Worm (Caenorhabditis elegans) whole organism, L1 larva: ENCODE results near the gene pals-23.
A peak's percentile ranks its signal among the peaks of the same experiment; 100 is the strongest.

Experiments used
- C04F5.9 ChIP-seq: sonication (generic microtip); optimal IDR thresholded peaks from 2 replicates; lab custom pipeline; 2016; ENCODE audit warnings: missing genetic modification characterization, missing compliant biosample characterization
- C16A3.4 ChIP-seq: fragments of 150-350 bp; optimal IDR thresholded peaks from 2 replicates; lab custom pipeline; 2014; ENCODE audit warnings: missing biosample characterization, missing genetic modification characterization
- C34B4.2 ChIP-seq: sonication (generic microtip); optimal IDR thresholded peaks from 2 replicates; lab custom pipeline; 2017; ENCODE audit warnings: mild to moderate bottlenecking, missing genetic modification characterization, missing compliant biosample characterization
- F16B12.6 ChIP-seq: fragments of 150-350 bp; optimal IDR thresholded peaks from 2 replicates; lab custom pipeline; 2014; ENCODE audit warnings: missing biosample characterization, missing genetic modification characterization
- Y116A8C.19 ChIP-seq: sonication (generic microtip); optimal IDR thresholded peaks from 2 replicates; lab custom pipeline; 2016; ENCODE audit warnings: missing compliant biosample characterization, missing genetic modification characterization, borderline replicate concordance
- ama-1 ChIP-seq: fragments of 150-350 bp; optimal IDR thresholded peaks from 2 replicates; lab custom pipeline; 2014
- ceh-88 ChIP-seq: fragments of 200-800 bp; sonication (Bioruptor generic); IDR thresholded peaks from 2 replicates; pipeline ENCODE4 v1.3.6; 2022; ENCODE audit warnings: missing genetic modification characterization, missing compliant biosample characterization
- ceh-90 ChIP-seq: sonication (generic microtip); optimal IDR thresholded peaks from 2 replicates; lab custom pipeline; 2016; ENCODE audit warnings: missing genetic modification characterization, missing compliant biosample characterization
- dpl-1 ChIP-seq, 3 experiments: fragments of 150-350 bp in 2 of 3; sonication (generic microtip) in 1 of 3; optimal IDR thresholded peaks; 2 replicates each; lab custom pipeline; 2014 to 2017; ENCODE audit warnings: missing biosample characterization in 3 of 3, missing genetic modification characterization in 3 of 3, missing genetic modification reagents in 3 of 3
- efl-3 ChIP-seq: fragments of 200-800 bp; sonication (Bioruptor generic); optimal IDR thresholded peaks from 2 replicates; lab custom pipeline; 2018; ENCODE audit warnings: mild to moderate bottlenecking, missing genetic modification characterization, missing compliant biosample characterization
- egl-13 ChIP-seq: sonication (generic microtip); optimal IDR thresholded peaks from 2 replicates; lab custom pipeline; 2016; ENCODE audit warnings: missing genotype, missing genetic modification reagents, missing genetic modification characterization, missing compliant biosample characterization
- egl-27 ChIP-seq, 2 experiments: fragments of 150-350 bp in 1 of 2; sonication (generic microtip); optimal IDR thresholded peaks; 3 replicates each; lab custom pipeline; 2017 to 2018; ENCODE audit warnings: missing biosample characterization in 2 of 2, missing genetic modification characterization in 2 of 2, missing genetic modification reagents in 2 of 2
- elt-3 ChIP-seq, 6 experiments: fragments of 150-350 bp in 1 of 6; sonication (generic microtip); optimal IDR thresholded peaks; 2 replicates each; lab custom pipeline; 2017 to 2018; ENCODE audit warnings: missing biosample characterization in 6 of 6, missing genetic modification characterization in 6 of 6, inconsistent platforms in 1 of 6
- ets-5 ChIP-seq: fragments of 200-800 bp; sonication (Bioruptor generic); IDR thresholded peaks from 2 replicates; pipeline ENCODE4 v1.3.6; 2022; ENCODE audit warnings: missing genetic modification characterization, missing compliant biosample characterization
- fos-1 ChIP-seq: fragments of 150-350 bp; optimal IDR thresholded peaks from 2 replicates; lab custom pipeline; 2014; ENCODE audit warnings: missing biosample characterization, missing genetic modification characterization
- grh-1 ChIP-seq: fragments of 200-800 bp; sonication (Bioruptor generic); IDR thresholded peaks from 2 replicates; pipeline ENCODE4 v1.3.6; 2022; ENCODE audit warnings: missing genetic modification reagents, missing genetic modification characterization, missing compliant biosample characterization
- hlh-4 ChIP-seq: sonication (generic microtip); optimal IDR thresholded peaks from 2 replicates; lab custom pipeline; 2016; ENCODE audit warnings: mild to moderate bottlenecking, missing genetic modification characterization, missing compliant biosample characterization
- irx-1 ChIP-seq: sonication (generic microtip); optimal IDR thresholded peaks from 2 replicates; lab custom pipeline; 2016; ENCODE audit warnings: missing genetic modification characterization, missing compliant biosample characterization
- isw-1 ChIP-seq: fragments of 200-800 bp; sonication (Bioruptor generic); IDR thresholded peaks from 2 replicates; pipeline ENCODE4 v1.3.6; 2022; ENCODE audit warnings: missing genetic modification characterization, missing compliant biosample characterization
- jun-1 ChIP-seq: fragments of 150-350 bp; optimal IDR thresholded peaks from 2 replicates; lab custom pipeline; 2014; ENCODE audit warnings: missing biosample characterization, missing genetic modification reagents, missing genetic modification characterization
- lin-13 ChIP-seq: fragments of 150-350 bp; optimal IDR thresholded peaks from 2 replicates; lab custom pipeline; 2014; ENCODE audit warnings: missing biosample characterization, missing genetic modification reagents, missing genetic modification characterization
- lin-14 ChIP-seq: fragments of 200-800 bp; sonication (Bioruptor generic); optimal IDR thresholded peaks from 2 replicates; lab custom pipeline; 2018; ENCODE audit warnings: mild to moderate bottlenecking, missing genetic modification characterization, moderate library complexity, missing compliant biosample characterization
- lin-15B ChIP-seq: fragments of 150-350 bp; sonication (generic microtip); optimal IDR thresholded peaks from 3 replicates; lab custom pipeline; 2014; ENCODE audit warnings: missing biosample characterization, missing genetic modification characterization
- lin-35 ChIP-seq, 2 experiments: fragments of 150-350 bp; optimal IDR thresholded peaks; 2 replicates each; lab custom pipeline; 2014; ENCODE audit warnings: missing biosample characterization in 2 of 2, missing genetic modification characterization in 2 of 2, missing genetic modification reagents in 2 of 2
- lin-39 ChIP-seq: fragments of 150-350 bp; optimal IDR thresholded peaks from 2 replicates; lab custom pipeline; 2014; ENCODE audit warnings: missing biosample characterization, missing genetic modification reagents, missing genetic modification characterization
- lir-3 ChIP-seq: sonication (generic microtip); optimal IDR thresholded peaks from 2 replicates; lab custom pipeline; 2016; ENCODE audit warnings: mild to moderate bottlenecking, missing genetic modification characterization, moderate library complexity, missing compliant biosample characterization; ENCODE audit not compliant: poor library complexity
- lsy-2 ChIP-seq, 2 experiments: fragments of 150-350 bp; optimal IDR thresholded peaks; 2 replicates each; lab custom pipeline; 2014; ENCODE audit warnings: missing biosample characterization in 2 of 2, missing genetic modification characterization in 2 of 2
- mab-9 ChIP-seq: fragments of 200-800 bp; sonication (Bioruptor generic); IDR thresholded peaks from 2 replicates; pipeline ENCODE4 v1.3.6; 2022; ENCODE audit warnings: missing genetic modification reagents, missing genetic modification characterization, missing compliant biosample characterization
- mef-2 ChIP-seq: fragments of 150-350 bp; optimal IDR thresholded peaks from 2 replicates; lab custom pipeline; 2014; ENCODE audit warnings: missing biosample characterization, missing genetic modification characterization
- nhr-11 ChIP-seq: fragments of 150-350 bp; optimal IDR thresholded peaks from 2 replicates; lab custom pipeline; 2014; ENCODE audit warnings: missing biosample characterization, missing genetic modification characterization
- nhr-12 ChIP-seq: sonication (generic microtip); optimal IDR thresholded peaks from 2 replicates; lab custom pipeline; 2017; ENCODE audit warnings: missing biosample characterization, missing genetic modification characterization
- nhr-19 ChIP-seq: fragments of 200-800 bp; sonication (Bioruptor generic); conservative IDR thresholded peaks from 2 replicates; pipeline ENCODE4 v1.3.6; 2022; ENCODE audit warnings: missing genetic modification characterization, missing compliant biosample characterization
- nhr-20 ChIP-seq: sonication (generic microtip); optimal IDR thresholded peaks from 2 replicates; lab custom pipeline; 2016; ENCODE audit warnings: mild to moderate bottlenecking, missing genetic modification characterization, missing compliant biosample characterization
- nhr-237 ChIP-seq: fragments of 150-350 bp; optimal IDR thresholded peaks from 2 replicates; lab custom pipeline; 2014; ENCODE audit warnings: missing biosample characterization, missing genetic modification characterization
- nhr-47 ChIP-seq: sonication (generic microtip); optimal IDR thresholded peaks from 2 replicates; lab custom pipeline; 2016; ENCODE audit warnings: mild to moderate bottlenecking, missing genetic modification characterization, moderate library complexity, missing compliant biosample characterization
- nhr-76 ChIP-seq: sonication (generic microtip); optimal IDR thresholded peaks from 2 replicates; lab custom pipeline; 2017; ENCODE audit warnings: missing biosample characterization, missing genetic modification characterization
- pqm-1 ChIP-seq: sonication (generic microtip); optimal IDR thresholded peaks from 3 replicates; lab custom pipeline; 2017; ENCODE audit warnings: missing biosample characterization, missing genetic modification characterization
- rnt-1 ChIP-seq: sonication (generic microtip); optimal IDR thresholded peaks from 2 replicates; lab custom pipeline; 2016; ENCODE audit warnings: mild to moderate bottlenecking, missing genetic modification characterization, moderate library complexity, missing compliant biosample characterization
- skn-1 ChIP-seq: fragments of 150-350 bp; optimal IDR thresholded peaks from 2 replicates; lab custom pipeline; 2014; ENCODE audit warnings: missing biosample characterization, missing genetic modification characterization
- snpc-4 ChIP-seq: fragments of 150-350 bp; optimal IDR thresholded peaks from 2 replicates; lab custom pipeline; 2014; ENCODE audit warnings: missing biosample characterization, missing genetic modification characterization
- swsn-7 ChIP-seq: sonication (generic microtip); optimal IDR thresholded peaks from 2 replicates; lab custom pipeline; 2016; ENCODE audit warnings: missing genetic modification characterization, missing compliant biosample characterization
- tbx-2 ChIP-seq: sonication (generic microtip); optimal IDR thresholded peaks from 2 replicates; lab custom pipeline; 2016; ENCODE audit warnings: missing genetic modification characterization, missing compliant biosample characterization
- tlp-1 ChIP-seq: fragments of 150-350 bp; optimal IDR thresholded peaks from 2 replicates; lab custom pipeline; 2014; ENCODE audit warnings: missing biosample characterization, missing genetic modification characterization
- unc-30 ChIP-seq: sonication (generic microtip); optimal IDR thresholded peaks from 2 replicates; lab custom pipeline; 2017; ENCODE audit warnings: missing biosample characterization, missing genetic modification characterization
- unc-62 ChIP-seq: fragments of 150-350 bp; optimal IDR thresholded peaks from 2 replicates; lab custom pipeline; 2014; ENCODE audit warnings: missing biosample characterization, missing genetic modification reagents, missing genetic modification characterization
- unc-86 ChIP-seq: sonication (generic microtip); optimal IDR thresholded peaks from 2 replicates; lab custom pipeline; 2016; ENCODE audit warnings: missing genetic modification characterization, missing compliant biosample characterization
- unc-98 ChIP-seq: fragments of 200-800 bp; sonication (Bioruptor generic); IDR thresholded peaks from 2 replicates; pipeline ENCODE4 v1.3.6; 2022; ENCODE audit warnings: missing genetic modification characterization, missing compliant biosample characterization
- vab-15 ChIP-seq: sonication (generic microtip); optimal IDR thresholded peaks from 2 replicates; lab custom pipeline; 2017; ENCODE audit warnings: missing genotype, mild to moderate bottlenecking, missing genetic modification characterization, missing compliant biosample characterization
- xbp-1 ChIP-seq: sonication (generic microtip); optimal IDR thresholded peaks from 2 replicates; lab custom pipeline; 2016; ENCODE audit warnings: missing genetic modification characterization, missing compliant biosample characterization
- zag-1 ChIP-seq: fragments of 150-350 bp; optimal IDR thresholded peaks from 2 replicates; lab custom pipeline; 2014; ENCODE audit warnings: missing biosample characterization, missing genetic modification characterization
- ztf-11 ChIP-seq, 2 experiments: sonication (generic microtip); optimal IDR thresholded peaks; 2 replicates each; lab custom pipeline; 2016 to 2017; ENCODE audit warnings: missing genetic modification characterization in 2 of 2, missing biosample characterization in 1 of 2, missing compliant biosample characterization in 1 of 2

Gene pals-23

ce11 chrIII:87183-87582 lies 37.4 kb upstream of the pals-23 start, which contains the start of the genes F54C4.4 and mrpl-40 (continued):
- TF ChIP-seq nhr-76 (tag; lab: Kevin White, UChicago) = no peak
- peak; percentile 58 for TF ChIP-seq nhr-19 (GFP tag; lab: Robert Waterston, UW)
- peak; percentile 46 for TF ChIP-seq lin-15B (tag; lab: Kevin White, UChicago)
- peak; percentile 36 for TF ChIP-seq F16B12.6
- peak; percentile 61 for TF ChIP-seq lin-13 (GFP tag; lab: Kevin White, UChicago)
- TF ChIP-seq skn-1 (tag; lab: Kevin White, UChicago) = peak; percentile 29
- no peak for TF ChIP-seq ama-1 (lab: Kevin White, UChicago)
- peak in 1 of 2 experiments; percentile 57 for TF ChIP-seq ztf-11 (tag; optimal IDR thresholded peaks at IDR 0.05; lab: Kevin White, UChicago)
- peak; percentile 72 for TF ChIP-seq xbp-1
- TF ChIP-seq dpl-1 (GFP tag; optimal IDR thresholded peaks at IDR 0.05; lab: Kevin White, UChicago) = peak; percentile 45 to 67 (median 65)
- TF ChIP-seq lin-39 = peak; percentile 62
- no peak for TF ChIP-seq ets-5 (GFP tag; lab: Robert Waterston, UW)
- no peak for TF ChIP-seq egl-27 (tag; optimal IDR thresholded peaks at IDR 0.05; lab: Kevin White, UChicago)
- TF ChIP-seq elt-3 (tag; optimal IDR thresholded peaks at IDR 0.05; lab: Kevin White, UChicago) = peak in 1 of 6 experiments; percentile 28
- no peak for TF ChIP-seq lir-3
- TF ChIP-seq tbx-2 (tag; lab: Kevin White, UChicago) = peak; percentile 69
- no peak for TF ChIP-seq vab-15 (tag; lab: Kevin White, UChicago)
- TF ChIP-seq nhr-12 = no peak
- no peak for TF ChIP-seq unc-30
- TF ChIP-seq grh-1 (GFP tag; lab: Robert Waterston, UW) = no peak
- no peak for TF ChIP-seq unc-62 (GFP tag; lab: Kevin White, UChicago)
- no peak for TF ChIP-seq zag-1 (tag; lab: Kevin White, UChicago)
- no peak for TF ChIP-seq unc-98 (GFP tag; lab: Robert Waterston, UW)
- TF ChIP-seq fos-1 (tag; lab: Kevin White, UChicago) = peak; percentile 25
- TF ChIP-seq snpc-4 (tag; lab: Kevin White, UChicago) = peak; percentile 20
- no peak for TF ChIP-seq C04F5.9 (tag; lab: Kevin White, UChicago)
- TF ChIP-seq egl-13 (tag; lab: Kevin White, UChicago) = peak; percentile 23
- TF ChIP-seq ceh-88 (GFP tag; lab: Robert Waterston, UW) = no peak
- TF ChIP-seq lsy-2 (tag; optimal IDR thresholded peaks at IDR 0.05; lab: Kevin White, UChicago) = peak; percentile 81 to 83
- TF ChIP-seq mef-2 (tag; lab: Kevin White, UChicago) = no peak
- no peak for TF ChIP-seq pqm-1
- TF ChIP-seq unc-86 = peak; percentile 72
- TF ChIP-seq isw-1 (GFP tag; lab: Robert Waterston, UW) = peak; percentile 74
- TF ChIP-seq nhr-237 (tag; lab: Kevin White, UChicago) = peak; percentile 11
- TF ChIP-seq efl-3 (GFP tag; lab: Kevin White, UChicago) = no peak

ce11 chrIII:89155-89554 lies 35.4 kb upstream of the pals-23 start:
- TF ChIP-seq tlp-1 (tag; lab: Kevin White, UChicago) (no peak), irx-1 (peak; percentile 26), C16A3.4 (peak; percentile 4), pqm-1 (no peak), C34B4.2 (tag; lab: Kevin White, UChicago) (no peak), ceh-90 (no peak), grh-1 (GFP tag; lab: Robert Waterston, UW) (peak; percentile 32; the same call in 1 of the 2 replicates), swsn-7 (tag; lab: Kevin White, UChicago) (peak; percentile 49), lin-35 (GFP tag; optimal IDR thresholded peaks at IDR 0.05; lab: Kevin White, UChicago) (peak; percentile 15 to 56), nhr-12 (no peak), rnt-1 (peak; percentile 60), egl-27 (tag; optimal IDR thresholded peaks at IDR 0.05; lab: Kevin White, UChicago) (no peak), Y116A8C.19 (no peak), ztf-11 (tag; optimal IDR thresholded peaks at IDR 0.05; lab: Kevin White, UChicago) (no peak), nhr-237 (tag; lab: Kevin White, UChicago) (no peak), ama-1 (lab: Kevin White, UChicago) (peak; percentile 43), hlh-4 (tag; lab: Kevin White, UChicago) (no peak), elt-3 (tag; optimal IDR thresholded peaks at IDR 0.05; lab: Kevin White, UChicago) (peak in 1 of 6 experiments; percentile 9), tbx-2 (tag; lab: Kevin White, UChicago) (peak; percentile 40), lir-3 (no peak), unc-86 (no peak), jun-1 (peak; percentile 16), mab-9 (GFP tag; lab: Robert Waterston, UW) (no peak), nhr-47 (tag; lab: Kevin White, UChicago) (peak; percentile 70), lin-14 (GFP tag; lab: Kevin White, UChicago) (peak; percentile 46), nhr-19 (GFP tag; lab: Robert Waterston, UW) (peak; percentile 59), nhr-11 (no peak), nhr-20 (tag; lab: Kevin White, UChicago) (peak; percentile 54), ceh-88 (GFP tag; lab: Robert Waterston, UW) (no peak)
